Fruit fly (Drosophila melanogaster) S2 (cell line): Measurements from ENCODE around the gene GV1.

Source experiments
- CG8478 ChIP-seq: fragments of >200 bp; optimal IDR thresholded peaks from 2 replicates; lab custom pipeline; 2018
- CTCF ChIP-seq, 2 experiments: fragments of >200 bp; optimal IDR thresholded peaks; 2 replicates each; lab custom pipeline; 2018

GV1 gene

dm6 chr3L:1817405-1817804 lies 7.0 kb downstream of the GV1 start:
- no peak for TF ChIP-seq CTCF (optimal IDR thresholded peaks at IDR 0.05; lab: Kevin White, UChicago)

DNA sequence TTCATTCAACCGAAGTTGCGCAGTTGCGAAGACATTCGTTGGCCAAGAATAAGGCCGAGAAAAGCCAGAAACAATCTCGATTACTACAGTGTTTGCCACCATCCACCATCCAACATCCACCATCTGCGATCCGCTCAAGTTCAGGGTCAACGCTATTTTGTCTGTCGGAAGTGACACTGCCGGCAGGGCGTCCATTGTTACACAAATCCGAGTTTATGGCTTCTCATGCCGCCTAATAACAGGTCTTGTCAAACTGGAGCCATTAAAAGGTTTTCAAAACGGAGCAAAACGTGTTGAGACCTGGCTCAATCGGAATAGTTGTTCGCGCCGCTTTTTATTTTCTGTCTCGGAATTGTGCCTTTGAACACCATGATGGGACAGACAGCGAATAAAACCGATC lies 8.4 kb downstream of the GV1 start:
- TF ChIP-seq CG8478 (lab: Kevin White, UChicago): no peak
- TF ChIP-seq CTCF (optimal IDR thresholded peaks at IDR 0.05; lab: Kevin White, UChicago): no peak

DNA sequence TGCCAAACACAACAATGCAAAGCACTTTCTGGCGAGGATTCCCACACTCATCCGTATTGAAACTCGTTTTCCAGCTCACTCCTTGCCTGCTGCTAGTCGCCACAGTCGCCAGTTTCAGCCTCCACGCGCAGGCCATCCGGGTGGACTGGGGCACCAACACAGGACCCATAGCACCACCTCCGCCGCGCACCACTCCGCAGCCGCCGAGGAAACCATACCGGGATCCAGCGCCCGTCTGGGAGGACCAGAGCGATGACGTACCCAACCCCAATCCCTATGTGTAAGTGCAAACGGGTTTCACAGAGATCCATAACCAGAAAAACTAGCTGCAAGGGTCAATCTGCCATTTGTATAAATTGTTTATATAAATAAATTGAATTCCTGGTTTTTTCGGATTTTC lies 10.8 kb downstream of the GV1 start:
- TF ChIP-seq CG8478 (lab: Kevin White, UChicago): no peak
- no peak for TF ChIP-seq CTCF (optimal IDR thresholded peaks at IDR 0.05; lab: Kevin White, UChicago)

DNA sequence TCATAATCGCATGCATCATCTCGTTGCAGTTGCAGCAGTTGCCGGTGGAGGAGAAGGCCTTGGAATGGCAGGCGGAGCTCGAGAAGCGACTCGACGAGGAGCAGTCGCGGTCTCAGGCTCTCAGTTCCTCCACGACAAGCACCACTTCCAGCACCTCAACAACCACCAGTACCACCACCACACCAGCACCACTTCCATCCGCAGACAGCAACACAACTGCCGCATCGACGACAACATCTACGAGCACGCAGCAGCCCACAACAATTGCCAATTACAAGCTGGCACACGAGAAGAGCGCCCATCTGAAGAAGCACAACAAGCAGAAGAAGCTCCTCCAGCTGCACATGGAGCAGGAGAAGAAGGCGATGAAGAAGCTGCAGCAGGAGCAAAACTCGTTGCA lies 12.0 kb downstream of the GV1 start:
- TF ChIP-seq CG8478 (lab: Kevin White, UChicago): no peak
- TF ChIP-seq CTCF (optimal IDR thresholded peaks at IDR 0.05; lab: Kevin White, UChicago): no peak

DNA sequence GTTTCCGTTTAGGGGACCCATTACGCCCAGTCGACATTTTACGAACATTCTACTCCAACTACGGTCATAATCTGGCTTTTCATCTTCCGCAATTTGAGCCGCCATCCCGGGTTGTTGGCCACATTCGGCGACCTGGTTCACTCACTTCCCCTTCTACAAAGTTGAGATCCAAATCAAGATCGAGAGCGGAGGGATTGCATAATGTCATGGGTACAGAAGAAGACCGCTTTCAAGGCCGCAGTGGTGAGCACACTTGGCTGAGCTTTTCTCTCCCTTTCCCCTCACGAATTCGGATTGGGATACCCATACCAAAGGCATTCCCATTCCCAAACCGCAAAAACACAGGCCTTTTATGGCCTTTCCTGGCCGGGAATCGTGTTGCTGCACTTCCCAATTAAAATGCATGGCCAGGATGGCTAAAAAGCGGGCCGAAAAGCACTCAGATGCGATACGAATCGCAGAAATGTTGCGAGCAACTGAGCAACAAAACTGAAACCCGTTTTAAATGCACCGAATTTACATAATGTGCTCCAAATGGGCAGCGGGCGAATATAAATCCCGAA lies 17.5 kb downstream of the GV1 start:
- TF ChIP-seq CTCF (optimal IDR thresholded peaks at IDR 0.05; lab: Kevin White, UChicago): no peak
- no peak for TF ChIP-seq CG8478 (lab: Kevin White, UChicago)

dm6 chr3L:1829539-1829938 lies 19.2 kb downstream of the GV1 start:
- TF ChIP-seq CG8478 (lab: Kevin White, UChicago) (no peak), CTCF (optimal IDR thresholded peaks at IDR 0.05; lab: Kevin White, UChicago) (no peak)

DNA sequence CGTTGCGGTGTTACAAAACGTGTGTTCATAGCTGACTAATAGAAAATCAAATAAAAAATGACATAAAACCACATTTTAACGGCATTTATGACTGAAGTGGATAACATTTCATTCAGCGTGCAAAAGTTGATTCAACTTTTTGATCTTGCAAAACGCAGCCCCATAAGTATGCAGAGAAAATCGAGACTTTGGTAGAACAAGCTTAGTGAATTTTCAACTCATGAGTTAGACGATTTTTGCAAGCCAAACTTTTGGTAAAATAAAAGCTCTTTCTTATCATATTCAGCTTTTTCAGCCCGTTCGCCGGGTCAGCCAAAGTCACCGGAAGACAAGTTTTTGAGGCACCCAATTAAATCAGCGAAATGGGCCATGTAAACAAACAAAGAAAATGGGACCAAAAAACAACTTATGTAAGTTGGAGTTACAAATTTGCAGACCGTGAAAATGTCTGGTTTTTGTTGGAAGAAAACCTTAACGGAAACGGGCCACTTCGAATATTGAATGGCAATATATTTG lies 21.4 kb downstream of the GV1 start, which contains the start of gene Cpr62Ba:
TSS of gene Cpr62Ba (minus strand) at position 31 of the 516 bp plus-strand sequence.
- no peak for TF ChIP-seq CG8478 (lab: Kevin White, UChicago)
- TF ChIP-seq CTCF (optimal IDR thresholded peaks at IDR 0.05; lab: Kevin White, UChicago): no peak

dm6 chr3L:1835064-1835463 lies 24.7 kb downstream of the GV1 start, which contains the start of gene Cpr62Bb:
Gene Cpr62Bb, minus strand, starts transcription at chr3L:1835164.
- no peak for TF ChIP-seq CG8478 (lab: Kevin White, UChicago)

DNA sequence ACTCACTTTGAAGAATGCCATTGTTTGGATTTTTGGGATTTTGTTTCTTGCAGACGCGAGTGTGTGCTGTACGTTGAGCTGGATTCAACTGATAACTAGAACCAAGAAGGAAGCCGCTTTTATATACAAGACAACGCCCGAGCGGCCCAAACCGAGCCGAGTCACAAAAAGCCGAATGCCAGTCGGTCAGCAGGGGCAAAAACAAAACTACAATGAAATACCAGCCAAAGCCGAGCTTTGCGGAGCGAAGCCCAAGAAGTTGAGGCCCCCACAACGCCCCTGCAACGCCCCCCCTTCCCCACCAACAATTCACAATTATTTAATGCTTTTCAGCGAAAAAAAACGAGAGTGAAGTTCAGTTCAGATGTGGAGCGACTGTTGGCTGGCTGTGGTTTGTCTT lies 31.6 kb downstream of the GV1 start, which contains the start of gene Cpr62Bc:
TSS of gene Cpr62Bc (minus strand) at position 101 of the 400 bp plus-strand sequence.
- TF ChIP-seq CG8478 (lab: Kevin White, UChicago): no peak
- TF ChIP-seq CTCF (optimal IDR thresholded peaks at IDR 0.05; lab: Kevin White, UChicago): no peak

- TF ChIP-seq CG8478 (lab: Kevin White, UChicago) (no peak), CTCF (optimal IDR thresholded peaks at IDR 0.05; lab: Kevin White, UChicago) (no peak)
Observed at dm6 chr3L:1844600-1844999, 34.2 kb downstream of the GV1 start.

- TF ChIP-seq CTCF (optimal IDR thresholded peaks at IDR 0.05; lab: Kevin White, UChicago) (no peak), CG8478 (lab: Kevin White, UChicago) (no peak)
Observed at dm6 chr3L:1850498-1850897, 40.1 kb downstream of the GV1 start.

dm6 chr3L:1853277-1853676 lies 42.9 kb downstream of the GV1 start:
- TF ChIP-seq CG8478 (lab: Kevin White, UChicago) (no peak), CTCF (optimal IDR thresholded peaks at IDR 0.05; lab: Kevin White, UChicago) (no peak)

DNA sequence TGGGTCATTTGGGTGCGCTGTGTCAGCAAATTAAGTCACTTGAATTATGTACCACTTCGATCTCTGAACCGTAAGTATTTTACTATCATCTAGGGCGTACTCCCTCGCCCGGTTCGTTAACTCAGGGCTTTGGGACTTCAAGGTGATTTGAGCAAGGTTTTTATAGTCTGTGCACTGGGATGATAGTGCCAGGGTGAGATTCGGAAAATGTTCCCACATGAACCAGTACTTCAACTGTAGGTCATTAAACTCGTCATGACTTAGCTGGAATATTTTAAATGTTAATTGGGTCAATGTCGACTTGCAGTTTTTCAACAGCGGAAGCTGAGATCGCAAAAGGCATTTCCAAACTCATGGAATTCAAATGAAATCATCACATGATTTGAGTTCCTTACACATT lies 45.1 kb downstream of the GV1 start, which contains the start of gene CNMa:
TSS of gene CNMa (minus strand) at position 101 of the 400 bp plus-strand sequence.
- no peak for TF ChIP-seq CG8478 (lab: Kevin White, UChicago)

dm6 chr3L:1856467-1857350 lies 46.3 kb downstream of the GV1 start, which contains the start of gene CG12024:
Gene CG12024, plus strand, starts transcription at chr3L:1857165.
- no peak for TF ChIP-seq CTCF (optimal IDR thresholded peaks at IDR 0.05; lab: Kevin White, UChicago)
- TF ChIP-seq CG8478 (lab: Kevin White, UChicago): no peak

DNA sequence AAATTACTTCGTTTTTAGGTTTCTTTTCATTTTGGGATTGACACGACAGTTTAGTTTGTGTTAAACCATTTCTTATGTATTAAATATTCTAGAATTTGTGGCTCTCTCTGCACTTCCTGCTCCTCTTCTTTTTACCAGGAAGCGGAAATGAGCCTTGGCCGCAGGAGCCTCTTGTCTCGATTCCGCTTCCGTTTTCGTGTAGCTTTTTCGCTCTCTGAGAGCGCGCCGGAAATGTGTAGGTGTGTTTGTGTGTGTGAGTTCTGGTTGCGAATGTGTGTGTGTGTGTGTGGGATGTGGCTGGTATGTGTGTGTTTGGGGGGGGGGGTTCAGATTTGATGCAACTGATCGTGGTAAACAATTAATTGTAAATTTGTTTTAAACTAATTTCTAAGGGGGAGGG lies 49.2 kb downstream of the GV1 start:
- no peak for TF ChIP-seq CG8478 (lab: Kevin White, UChicago)
- no peak for TF ChIP-seq CTCF (optimal IDR thresholded peaks at IDR 0.05; lab: Kevin White, UChicago)
